Worm (Caenorhabditis elegans) whole organism, late embryonic: ENCODE results near the gene stdh-1.

Experiments used
- C08G9.2 ChIP-seq: sonication (generic microtip); optimal IDR thresholded peaks from 2 replicates; lab custom pipeline; 2016; ENCODE audit warnings: mild to moderate bottlenecking, missing genetic modification characterization, moderate library complexity, missing compliant biosample characterization
- T23F11.4 ChIP-seq: fragments of 200-800 bp; sonication (Bioruptor generic); optimal IDR thresholded peaks from 2 replicates; lab custom pipeline; 2018; ENCODE audit warnings: mild to moderate bottlenecking, missing genetic modification characterization, missing compliant biosample characterization
- ahr-1 ChIP-seq: sonication (generic microtip); optimal IDR thresholded peaks from 2 replicates; lab custom pipeline; 2016; ENCODE audit warnings: missing genetic modification characterization, missing compliant biosample characterization
- ama-1 ChIP-seq: fragments of 150-350 bp; optimal IDR thresholded peaks from 2 replicates; lab custom pipeline; 2014
- ceh-18 ChIP-seq: sonication (generic microtip); optimal IDR thresholded peaks from 2 replicates; lab custom pipeline; 2016; ENCODE audit warnings: missing genetic modification characterization, missing compliant biosample characterization
- ceh-19 ChIP-seq: fragments of 200-800 bp; sonication (Bioruptor generic); optimal IDR thresholded peaks from 2 replicates; lab custom pipeline; 2018; ENCODE audit warnings: mild to moderate bottlenecking, missing genetic modification characterization, missing compliant biosample characterization
- ceh-2 ChIP-seq: sonication (generic microtip); optimal IDR thresholded peaks from 2 replicates; lab custom pipeline; 2016; ENCODE audit warnings: missing genotype, missing genetic modification characterization, missing compliant biosample characterization
- ceh-24 ChIP-seq: sonication (generic microtip); optimal IDR thresholded peaks from 2 replicates; lab custom pipeline; 2016; ENCODE audit warnings: mild to moderate bottlenecking, missing genetic modification characterization, missing compliant biosample characterization
- ceh-31 ChIP-seq: sonication (generic microtip); optimal IDR thresholded peaks from 2 replicates; lab custom pipeline; 2016; ENCODE audit warnings: missing genetic modification characterization, missing compliant biosample characterization
- ceh-34 ChIP-seq: sonication (generic microtip); optimal IDR thresholded peaks from 2 replicates; lab custom pipeline; 2016; ENCODE audit warnings: mild to moderate bottlenecking, missing genetic modification characterization, missing compliant biosample characterization
- ceh-45 ChIP-seq: fragments of 200-800 bp; sonication (Bioruptor generic); IDR thresholded peaks from 2 replicates; pipeline ENCODE4 v1.3.6; 2022; ENCODE audit warnings: missing genetic modification reagents, missing genetic modification characterization, missing compliant biosample characterization
- ceh-48 ChIP-seq: sonication (generic microtip); optimal IDR thresholded peaks from 2 replicates; lab custom pipeline; 2016; ENCODE audit warnings: missing genetic modification characterization, inconsistent platforms, missing compliant biosample characterization
- ceh-9 ChIP-seq: sonication (generic microtip); optimal IDR thresholded peaks from 2 replicates; lab custom pipeline; 2016; ENCODE audit warnings: mild to moderate bottlenecking, missing genetic modification characterization, inconsistent platforms, missing compliant biosample characterization
- che-1 ChIP-seq: sonication (generic microtip); optimal IDR thresholded peaks from 2 replicates; lab custom pipeline; 2016; ENCODE audit warnings: mild to moderate bottlenecking, missing genetic modification characterization, missing compliant biosample characterization
- dmd-4 ChIP-seq: sonication (generic microtip); optimal IDR thresholded peaks from 2 replicates; lab custom pipeline; 2016; ENCODE audit warnings: borderline replicate concordance, missing genetic modification characterization, missing compliant biosample characterization
- elt-2 ChIP-seq: sonication (generic microtip); optimal IDR thresholded peaks from 2 replicates; lab custom pipeline; 2016; ENCODE audit warnings: missing genetic modification reagents, missing genetic modification characterization, missing compliant biosample characterization
- elt-4 ChIP-seq: sonication (generic microtip); optimal IDR thresholded peaks from 2 replicates; lab custom pipeline; 2016; ENCODE audit warnings: missing genetic modification characterization, missing compliant biosample characterization
- fax-1 ChIP-seq: sonication (generic microtip); optimal IDR thresholded peaks from 2 replicates; lab custom pipeline; 2016; ENCODE audit warnings: missing genotype, missing genetic modification characterization, missing compliant biosample characterization
- fkh-6 ChIP-seq: sonication (generic microtip); optimal IDR thresholded peaks from 2 replicates; lab custom pipeline; 2016; ENCODE audit warnings: missing genetic modification characterization, missing compliant biosample characterization
- gmeb-2 ChIP-seq: sonication (generic microtip); optimal IDR thresholded peaks from 2 replicates; lab custom pipeline; 2016; ENCODE audit warnings: missing genetic modification characterization, inconsistent platforms, missing compliant biosample characterization
- hlh-15 ChIP-seq: sonication (generic microtip); optimal IDR thresholded peaks from 2 replicates; lab custom pipeline; 2016; ENCODE audit warnings: missing genetic modification characterization, missing compliant biosample characterization
- hlh-6 ChIP-seq: sonication (generic microtip); optimal IDR thresholded peaks from 2 replicates; lab custom pipeline; 2016; ENCODE audit warnings: missing genotype, missing genetic modification characterization, missing compliant biosample characterization
- lim-6 ChIP-seq: sonication (generic microtip); optimal IDR thresholded peaks from 2 replicates; lab custom pipeline; 2016; ENCODE audit warnings: missing genetic modification characterization, missing compliant biosample characterization
- lin-11 ChIP-seq: fragments of 200-800 bp; sonication (Bioruptor generic); optimal IDR thresholded peaks from 2 replicates; lab custom pipeline; 2018; ENCODE audit warnings: mild to moderate bottlenecking, missing genetic modification characterization, missing compliant biosample characterization
- nfya-1 ChIP-seq: sonication (generic microtip); optimal IDR thresholded peaks from 2 replicates; lab custom pipeline; 2017; ENCODE audit warnings: missing genetic modification characterization, mild to moderate bottlenecking, missing compliant biosample characterization, antibody characterized with exemption, moderate library complexity
- nhr-11 ChIP-seq: fragments of 150-350 bp; optimal IDR thresholded peaks from 2 replicates; lab custom pipeline; 2014; ENCODE audit warnings: missing biosample characterization, missing genetic modification characterization
- pag-3 ChIP-seq: sonication (generic microtip); optimal IDR thresholded peaks from 2 replicates; lab custom pipeline; 2016; ENCODE audit warnings: missing compliant biosample characterization, missing genetic modification characterization, borderline replicate concordance
- pax-1 ChIP-seq: fragments of 150-350 bp; optimal IDR thresholded peaks from 2 replicates; lab custom pipeline; 2014; ENCODE audit warnings: missing biosample characterization, missing genetic modification characterization
- pqm-1 ChIP-seq: sonication (generic microtip); optimal IDR thresholded peaks from 2 replicates; lab custom pipeline; 2016; ENCODE audit warnings: missing genetic modification characterization, missing compliant biosample characterization
- ref-2 ChIP-seq: sonication (generic microtip); optimal IDR thresholded peaks from 2 replicates; lab custom pipeline; 2016; ENCODE audit warnings: missing genetic modification characterization, missing compliant biosample characterization
- sdc-2 ChIP-seq: sonication (generic microtip); optimal IDR thresholded peaks from 2 replicates; lab custom pipeline; 2016; ENCODE audit warnings: missing genotype, missing genetic modification characterization, missing compliant biosample characterization
- sox-2 ChIP-seq: fragments of 200-800 bp; sonication (Bioruptor generic); IDR thresholded peaks from 2 replicates; pipeline ENCODE4 v1.3.6; 2022; ENCODE audit warnings: missing genetic modification reagents, missing genetic modification characterization, missing compliant biosample characterization
- sox-4 ChIP-seq: sonication (generic microtip); optimal IDR thresholded peaks from 2 replicates; lab custom pipeline; 2017; ENCODE audit warnings: mild to moderate bottlenecking, missing genetic modification characterization, inconsistent platforms, missing compliant biosample characterization
- syd-9 ChIP-seq: sonication (generic microtip); optimal IDR thresholded peaks from 2 replicates; lab custom pipeline; 2016; ENCODE audit warnings: mild to moderate bottlenecking, missing genetic modification characterization, moderate library complexity, missing compliant biosample characterization
- tbx-2 ChIP-seq: sonication (generic microtip); optimal IDR thresholded peaks from 2 replicates; lab custom pipeline; 2016; ENCODE audit warnings: missing genetic modification characterization, missing compliant biosample characterization
- tbx-7 ChIP-seq: sonication (generic microtip); optimal IDR thresholded peaks from 2 replicates; lab custom pipeline; 2016; ENCODE audit warnings: missing genotype, missing genetic modification characterization, missing compliant biosample characterization
- ttx-3 ChIP-seq: sonication (generic microtip); optimal IDR thresholded peaks from 2 replicates; lab custom pipeline; 2016; ENCODE audit warnings: missing genetic modification reagents, missing genetic modification characterization, missing compliant biosample characterization

stdh-1 gene

DNA sequence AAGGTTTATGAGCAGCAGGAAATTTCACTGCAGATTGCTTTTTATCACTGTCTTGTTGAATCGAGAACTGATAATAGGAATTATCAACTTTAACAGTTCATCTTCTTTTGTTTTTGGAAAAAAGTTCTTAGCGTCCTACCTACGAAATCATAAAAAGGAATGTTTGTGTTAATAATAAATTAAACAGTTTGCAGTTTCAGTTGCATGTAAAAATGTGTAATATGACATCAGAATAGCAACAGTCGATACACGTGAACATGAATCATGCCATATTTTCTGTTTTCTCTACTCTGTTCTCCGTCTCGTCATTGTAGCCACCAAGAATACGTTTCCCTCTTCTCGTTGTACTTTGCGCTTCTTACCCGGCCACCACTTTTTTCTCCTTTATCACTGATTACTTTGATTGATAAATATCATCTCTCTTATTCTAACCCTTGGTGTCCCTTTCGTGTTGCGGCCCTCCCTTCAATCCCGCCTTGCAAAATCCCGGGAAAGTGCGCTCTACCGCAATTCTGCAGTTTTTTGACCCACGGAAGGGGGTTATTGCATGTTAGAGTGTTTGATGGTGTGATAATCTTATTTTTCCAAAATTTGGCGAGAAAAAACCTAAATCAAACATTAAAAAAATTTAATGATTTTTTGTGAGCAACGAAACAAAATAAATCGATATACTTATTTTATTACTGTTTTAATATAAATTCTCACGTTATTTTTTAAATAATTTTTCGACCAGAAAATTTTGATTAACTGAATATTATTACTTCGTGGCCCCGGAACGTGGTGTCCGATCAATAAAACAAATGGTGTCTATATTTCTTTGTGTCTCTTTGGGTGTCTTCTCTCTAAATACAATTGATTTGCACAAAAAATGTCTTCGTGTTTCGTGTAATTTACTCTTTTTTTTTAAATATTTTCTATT is 13.6 kb upstream of the stdh-1 start, which contains the start of gene sptl-3:
sptl-3 (plus strand) TSS at position 869 of the 919 bp plus-strand sequence.
- peak; percentile 46 for TF ChIP-seq elt-2 (tag; lab: Kevin White, UChicago)
- no peak for TF ChIP-seq nhr-11
- no peak for TF ChIP-seq hlh-15
- TF ChIP-seq tbx-2 (tag; lab: Kevin White, UChicago) = peak; percentile 31

DNA sequence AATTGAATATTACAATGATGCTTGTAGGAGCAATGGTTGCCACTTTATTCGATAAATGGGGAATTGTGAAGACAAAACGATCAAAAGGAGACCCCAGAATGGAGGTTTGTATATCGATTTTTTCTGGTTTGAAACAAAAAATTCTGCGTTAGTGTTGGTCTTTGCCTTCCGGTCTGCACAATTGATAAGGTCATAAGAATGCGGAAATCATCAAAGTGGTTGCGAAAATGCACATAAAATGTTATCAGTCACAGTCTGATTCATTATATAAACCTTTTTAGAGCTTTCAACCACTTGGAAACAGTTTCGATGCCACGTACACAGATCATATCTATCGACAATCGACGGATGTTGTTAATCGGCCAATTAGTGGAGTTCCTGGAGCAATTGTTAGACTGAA is 12.7 kb upstream of the stdh-1 start:
- peak; percentile 51 for TF ChIP-seq elt-2 (tag; lab: Kevin White, UChicago)
- TF ChIP-seq fkh-6 (tag; lab: Kevin White, UChicago) = no peak

- TF ChIP-seq elt-2 (tag; lab: Kevin White, UChicago) = peak; percentile 22
- TF ChIP-seq ceh-18 = no peak
- TF ChIP-seq nfya-1 (tag; lab: Kevin White, UChicago) = no peak
Measured at ce11 chrV:13898356-13898755, 7.9 kb upstream of the stdh-1 start, which contains the start of gene cyp-35C1. Gene cyp-35C1, minus strand, starts transcription at chrV:13898487.

ce11 chrV:13899213-13899612 is 7.1 kb upstream of the stdh-1 start, which contains the start of gene oac-3:
Gene oac-3, plus strand, starts transcription at chrV:13899513.
- no peak for TF ChIP-seq T23F11.4 (GFP tag; lab: Kevin White, UChicago)
- TF ChIP-seq gmeb-2 (tag; lab: Kevin White, UChicago) = no peak
- no peak for TF ChIP-seq ceh-2 (tag; lab: Kevin White, UChicago)
- no peak for TF ChIP-seq hlh-6 (tag; lab: Kevin White, UChicago)
- no peak for TF ChIP-seq elt-4 (tag; lab: Kevin White, UChicago)
- TF ChIP-seq ahr-1 = no peak
- TF ChIP-seq ceh-18 = no peak
- no peak for TF ChIP-seq ref-2 (tag; lab: Kevin White, UChicago)
- TF ChIP-seq fax-1 (tag; lab: Kevin White, UChicago) = no peak
- TF ChIP-seq ama-1 = no peak
- TF ChIP-seq lim-6 (tag; lab: Kevin White, UChicago) = no peak
- TF ChIP-seq ceh-31 (tag; lab: Kevin White, UChicago) = no peak
- no peak for TF ChIP-seq pax-1 (tag; lab: Kevin White, UChicago)
- no peak for TF ChIP-seq sox-4 (tag; lab: Kevin White, UChicago)
- no peak for TF ChIP-seq ceh-19 (GFP tag; lab: Kevin White, UChicago)
- TF ChIP-seq, all 69 proteins: peak for 0

DNA sequence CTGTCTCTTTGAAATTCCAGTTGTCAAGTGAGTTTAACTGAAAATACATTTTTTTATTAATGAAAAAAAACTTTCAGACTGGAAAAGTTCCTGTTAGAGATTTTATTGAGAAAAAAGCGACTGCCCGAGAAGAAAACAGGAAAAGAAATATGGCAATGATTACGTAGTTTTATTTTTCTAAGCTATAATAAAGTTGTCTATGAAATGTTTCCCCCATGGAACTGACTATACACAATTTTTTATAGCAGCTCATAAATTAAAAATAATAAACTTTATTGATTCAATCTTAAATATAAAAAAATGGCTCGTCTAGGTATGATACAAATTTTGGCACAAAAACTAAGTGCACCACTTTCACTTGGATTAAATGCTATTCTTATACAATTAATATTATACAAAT is 3.8 kb upstream of the stdh-1 start, which contains the start of gene C06B3.1:
C06B3.1 (plus strand) TSS at position 301 of the 400 bp plus-strand sequence.
- TF ChIP-seq ama-1 = no peak
- TF ChIP-seq ceh-24 (tag; lab: Kevin White, UChicago) = no peak
- TF ChIP-seq ceh-9 (tag; lab: Kevin White, UChicago) = no peak
- TF ChIP-seq elt-2 (tag; lab: Kevin White, UChicago) = no peak
- TF ChIP-seq hlh-6 (tag; lab: Kevin White, UChicago) = no peak
- no peak for TF ChIP-seq ceh-48 (tag; lab: Kevin White, UChicago)
- TF ChIP-seq T23F11.4 (GFP tag; lab: Kevin White, UChicago) = no peak

DNA sequence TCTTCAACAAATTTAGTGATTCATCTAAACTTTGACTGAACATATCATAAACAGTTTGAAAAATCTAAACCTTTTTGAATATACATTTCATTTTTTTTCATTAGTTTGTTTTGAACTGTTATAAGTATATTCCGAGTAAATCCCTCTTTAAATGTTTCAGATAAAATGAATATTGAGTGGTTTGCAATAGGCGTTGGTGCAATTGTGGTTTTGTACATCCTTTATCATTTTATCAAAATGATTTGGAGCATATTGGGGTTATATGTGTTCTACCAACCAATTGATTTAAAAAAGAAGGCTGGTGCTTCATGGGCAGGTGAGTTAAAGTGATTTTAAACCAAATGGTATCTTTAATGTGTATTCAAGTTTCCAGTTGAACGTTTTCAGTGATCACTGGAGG is 1.8 kb upstream of the stdh-1 start, which contains the start of gene stdh-3:
stdh-3 (plus strand) TSS at position 166 of the 400 bp plus-strand sequence.
- no peak for TF ChIP-seq dmd-4 (tag; lab: Kevin White, UChicago)

DNA sequence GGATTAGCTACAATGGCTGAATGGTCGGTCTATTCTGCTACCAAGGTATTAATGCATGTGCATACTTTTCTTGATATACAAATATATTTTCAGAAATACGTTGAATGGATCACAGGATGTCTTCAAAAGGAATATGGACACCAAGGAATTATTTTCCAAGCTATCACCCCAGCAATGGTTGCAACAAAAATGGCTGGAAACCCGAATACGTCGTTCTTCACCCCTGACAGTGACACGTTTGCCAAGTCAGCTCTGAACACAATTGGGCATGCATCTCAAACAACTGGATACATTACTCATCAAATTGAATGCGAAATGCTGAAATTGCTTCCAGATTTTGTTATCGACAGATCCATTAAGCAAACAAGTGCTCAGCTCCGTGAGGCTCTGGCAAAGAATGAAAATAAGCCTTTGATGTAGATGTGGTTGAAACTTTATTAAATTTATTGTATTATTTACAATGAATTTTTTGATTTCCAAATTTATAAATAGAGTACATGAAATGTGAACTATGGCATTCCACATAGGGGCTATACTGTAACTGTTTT is 1.3 kb downstream of the stdh-1 start:
- TF ChIP-seq ama-1 (no peak), che-1 (tag; lab: Kevin White, UChicago) (no peak), pqm-1 (no peak), gmeb-2 (tag; lab: Kevin White, UChicago) (no peak), ceh-34 (tag; lab: Kevin White, UChicago) (no peak), syd-9 (tag; lab: Kevin White, UChicago) (no peak), fkh-6 (tag; lab: Kevin White, UChicago) (no peak), tbx-2 (tag; lab: Kevin White, UChicago) (no peak), lin-11 (no peak), ttx-3 (tag; lab: Kevin White, UChicago) (no peak), sdc-2 (no peak), ceh-45 (GFP tag; lab: Robert Waterston, UW) (no peak), C08G9.2 (no peak), nfya-1 (tag; lab: Kevin White, UChicago) (no peak), nhr-11 (no peak), tbx-7 (tag; lab: Kevin White, UChicago) (no peak), pag-3 (tag; lab: Kevin White, UChicago) (no peak), sox-2 (GFP tag; lab: Robert Waterston, UW) (no peak)
